Worm (Caenorhabditis elegans) whole organism, young adult: ENCODE measurements around the gene let-721.

ENCODE experiments used
- B0019.2 ChIP-seq: fragments of 200-800 bp; sonication (Bioruptor generic); conservative IDR thresholded peaks from 2 replicates; pipeline ENCODE4 v1.3.6; 2022; ENCODE audit warnings: missing genetic modification reagents, missing genetic modification characterization, missing compliant biosample characterization
- B0035.1 ChIP-seq: sonication (generic microtip); optimal IDR thresholded peaks from 2 replicates; lab custom pipeline; 2016; ENCODE audit warnings: missing genetic modification characterization, mild to moderate bottlenecking, missing compliant biosample characterization, missing genotype, missing genetic modification reagents
- B0261.1 ChIP-seq: sonication (generic microtip); optimal IDR thresholded peaks from 2 replicates; lab custom pipeline; 2016; ENCODE audit warnings: mild to moderate bottlenecking, missing genetic modification characterization, moderate library complexity, missing compliant biosample characterization
- B0336.3 ChIP-seq: fragments of 200-800 bp; sonication (Bioruptor generic); IDR thresholded peaks from 2 replicates; pipeline ENCODE4 v1.3.6; 2022; ENCODE audit warnings: missing genetic modification characterization, missing compliant biosample characterization
- C17E4.6 ChIP-seq: fragments of 200-800 bp; sonication (Bioruptor generic); IDR thresholded peaks from 2 replicates; pipeline ENCODE4 v1.3.6; 2022; ENCODE audit warnings: missing genetic modification reagents, missing genetic modification characterization, missing compliant biosample characterization
- F52B5.7 ChIP-seq: sonication (generic microtip); optimal IDR thresholded peaks from 2 replicates; lab custom pipeline; 2016; ENCODE audit warnings: mild to moderate bottlenecking, missing genetic modification characterization, missing compliant biosample characterization
- F55B11.4 ChIP-seq: sonication (generic microtip); optimal IDR thresholded peaks from 2 replicates; lab custom pipeline; 2016; ENCODE audit warnings: missing compliant biosample characterization, missing genetic modification characterization, borderline replicate concordance; ENCODE audit not compliant: insufficient read depth
- K12H6.12 ChIP-seq: fragments of 200-800 bp; sonication (Bioruptor generic); optimal IDR thresholded peaks from 2 replicates; lab custom pipeline; 2018; ENCODE audit warnings: mild to moderate bottlenecking, missing genetic modification characterization, missing compliant biosample characterization
- T07F8.4 ChIP-seq: sonication (generic microtip); optimal IDR thresholded peaks from 2 replicates; lab custom pipeline; 2016; ENCODE audit warnings: mild to moderate bottlenecking, missing genetic modification characterization, moderate library complexity, missing compliant biosample characterization
- Y95B8A.8 ChIP-seq: fragments of 200-800 bp; sonication (Bioruptor generic); IDR thresholded peaks from 2 replicates; pipeline ENCODE4 v1.3.6; 2022; ENCODE audit warnings: missing genetic modification reagents, missing genetic modification characterization, missing compliant biosample characterization
- akir-1 ChIP-seq: fragments of 200-800 bp; sonication (Bioruptor generic); optimal IDR thresholded peaks from 2 replicates; lab custom pipeline; 2018; ENCODE audit warnings: mild to moderate bottlenecking, missing genetic modification characterization, moderate library complexity, missing compliant biosample characterization
- aptf-3 ChIP-seq: fragments of 200-800 bp; sonication (Bioruptor generic); IDR thresholded peaks from 2 replicates; pipeline ENCODE4 v1.3.6; 2022; ENCODE audit warnings: missing genetic modification characterization, missing compliant biosample characterization
- attf-3 ChIP-seq: fragments of 200-800 bp; sonication (Bioruptor generic); conservative IDR thresholded peaks from 2 replicates; pipeline ENCODE4 v1.3.6; 2022; ENCODE audit warnings: missing genetic modification reagents, missing genetic modification characterization, missing compliant biosample characterization
- attf-5 ChIP-seq: fragments of 200-800 bp; sonication (Bioruptor generic); optimal IDR thresholded peaks from 2 replicates; lab custom pipeline; 2018; ENCODE audit warnings: mild to moderate bottlenecking, missing genetic modification characterization, missing compliant biosample characterization
- cebp-2 ChIP-seq: fragments of 200-800 bp; sonication (Bioruptor generic); IDR thresholded peaks from 2 replicates; pipeline ENCODE4 v1.3.6; 2022; ENCODE audit warnings: missing genetic modification characterization, missing compliant biosample characterization
- ceh-27 ChIP-seq: fragments of 200-800 bp; sonication (Bioruptor generic); optimal IDR thresholded peaks from 2 replicates; lab custom pipeline; 2018; ENCODE audit warnings: mild to moderate bottlenecking, missing genetic modification characterization, moderate library complexity, missing compliant biosample characterization
- ceh-79 ChIP-seq: sonication (generic microtip); optimal IDR thresholded peaks from 2 replicates; lab custom pipeline; 2017; ENCODE audit warnings: mild to moderate bottlenecking, missing genetic modification characterization, missing compliant biosample characterization
- chd-7 ChIP-seq: sonication (generic microtip); optimal IDR thresholded peaks from 2 replicates; lab custom pipeline; 2016; ENCODE audit warnings: mild to moderate bottlenecking, missing genetic modification characterization, moderate library complexity, missing compliant biosample characterization
- die-1 ChIP-seq: sonication (generic microtip); optimal IDR thresholded peaks from 2 replicates; lab custom pipeline; 2016; ENCODE audit warnings: missing genotype, mild to moderate bottlenecking, missing genetic modification characterization, missing compliant biosample characterization
- dox-1 ChIP-seq: fragments of 200-800 bp; sonication (Bioruptor generic); IDR thresholded peaks from 2 replicates; pipeline ENCODE4 v1.3.6; 2022; ENCODE audit warnings: missing genetic modification reagents, missing genetic modification characterization, missing compliant biosample characterization
- dpl-1 ChIP-seq: fragments of 150-350 bp; optimal IDR thresholded peaks from 2 replicates; lab custom pipeline; 2014; ENCODE audit warnings: missing biosample characterization, missing genetic modification reagents, missing genetic modification characterization
- efl-1 ChIP-seq: fragments of 150-350 bp; optimal IDR thresholded peaks from 2 replicates; lab custom pipeline; 2014; ENCODE audit warnings: missing biosample characterization, missing genetic modification reagents, missing genetic modification characterization
- egl-18 ChIP-seq: fragments of 200-800 bp; sonication (Bioruptor generic); IDR thresholded peaks from 2 replicates; pipeline ENCODE4 v1.3.6; 2022; ENCODE audit warnings: missing genetic modification reagents, missing genetic modification characterization, missing compliant biosample characterization
- egl-44 ChIP-seq: fragments of 200-800 bp; sonication (Bioruptor generic); IDR thresholded peaks from 2 replicates; pipeline ENCODE4 v1.3.6; 2022; ENCODE audit warnings: missing genetic modification reagents, missing genetic modification characterization, missing compliant biosample characterization
- ets-4 ChIP-seq: fragments of 200-800 bp; sonication (Bioruptor generic); optimal IDR thresholded peaks from 2 replicates; lab custom pipeline; 2018; ENCODE audit warnings: mild to moderate bottlenecking, missing genetic modification characterization, missing compliant biosample characterization
- hlh-26 ChIP-seq: fragments of 200-800 bp; sonication (Bioruptor generic); conservative IDR thresholded peaks from 2 replicates; pipeline ENCODE4 v1.3.6; 2022; ENCODE audit warnings: missing genetic modification reagents, missing genetic modification characterization, missing compliant biosample characterization
- lag-1 ChIP-seq: fragments of 200-800 bp; sonication (Bioruptor generic); IDR thresholded peaks from 2 replicates; pipeline ENCODE4 v1.3.6; 2022; ENCODE audit warnings: missing genetic modification reagents, missing genetic modification characterization, missing compliant biosample characterization
- let-526 ChIP-seq: fragments of 200-800 bp; sonication (Bioruptor generic); IDR thresholded peaks from 2 replicates; pipeline ENCODE4 v1.3.6; 2022; ENCODE audit warnings: missing genetic modification reagents, missing genetic modification characterization, missing compliant biosample characterization
- let-607 ChIP-seq, 2 experiments: fragments of 200-800 bp in 1 of 2; sonication (Bioruptor generic) in 1 of 2; sonication (generic microtip) in 1 of 2; optimal IDR thresholded peaks; 2 replicates each; lab custom pipeline; 2016 to 2018; ENCODE audit warnings: mild to moderate bottlenecking in 2 of 2, missing compliant biosample characterization in 2 of 2, missing genetic modification characterization in 2 of 2, moderate library complexity in 2 of 2, missing genotype in 1 of 2
- lin-35 ChIP-seq, 3 experiments: fragments of 150-350 bp in 2 of 3; sonication (generic microtip) in 1 of 3; optimal IDR thresholded peaks; 2 replicates each; lab custom pipeline; 2014 to 2018; ENCODE audit warnings: missing biosample characterization in 3 of 3, missing genetic modification characterization in 3 of 3, missing genetic modification reagents in 3 of 3
- lin-54 ChIP-seq: fragments of 200-800 bp; sonication (Bioruptor generic); optimal IDR thresholded peaks from 2 replicates; lab custom pipeline; 2018; ENCODE audit warnings: mild to moderate bottlenecking, missing genetic modification characterization, missing compliant biosample characterization
- lsl-1 ChIP-seq: fragments of 200-800 bp; sonication (Bioruptor generic); optimal IDR thresholded peaks from 2 replicates; lab custom pipeline; 2018; ENCODE audit warnings: mild to moderate bottlenecking, missing genetic modification characterization, moderate library complexity, missing compliant biosample characterization
- lsy-27 ChIP-seq: sonication (generic microtip); optimal IDR thresholded peaks from 2 replicates; lab custom pipeline; 2017; ENCODE audit warnings: missing genetic modification characterization, mild to moderate bottlenecking, missing compliant biosample characterization, antibody characterized with exemption, missing genotype, borderline replicate concordance; ENCODE audit not compliant: insufficient read depth
- mcd-1 ChIP-seq: fragments of 200-800 bp; sonication (Bioruptor generic); IDR thresholded peaks from 2 replicates; pipeline ENCODE4 v1.3.6; 2022; ENCODE audit warnings: missing genetic modification reagents, missing genetic modification characterization, missing compliant biosample characterization
- mxl-1 ChIP-seq: sonication (generic microtip); optimal IDR thresholded peaks from 2 replicates; lab custom pipeline; 2016; ENCODE audit warnings: missing genetic modification characterization, missing compliant biosample characterization
- nfya-2 ChIP-seq: fragments of 200-800 bp; sonication (Bioruptor generic); IDR thresholded peaks from 2 replicates; pipeline ENCODE4 v1.3.6; 2022; ENCODE audit warnings: missing genetic modification reagents, missing genetic modification characterization, missing compliant biosample characterization
- nfyb-1 ChIP-seq: fragments of 200-800 bp; sonication (Bioruptor generic); IDR thresholded peaks from 2 replicates; pipeline ENCODE4 v1.3.6; 2022; ENCODE audit warnings: missing genetic modification reagents, missing genetic modification characterization, missing compliant biosample characterization
- nhr-80 ChIP-seq: sonication (generic microtip); optimal IDR thresholded peaks from 2 replicates; lab custom pipeline; 2016; ENCODE audit warnings: missing genetic modification characterization, missing compliant biosample characterization
- rec-8 ChIP-seq, 2 experiments: sonication (generic microtip); optimal IDR thresholded peaks; 2 replicates each; lab custom pipeline; 2016; ENCODE audit warnings: mild to moderate bottlenecking in 2 of 2, missing genetic modification characterization in 2 of 2, missing genetic modification reagents in 2 of 2, missing genotype in 2 of 2, missing biosample characterization in 1 of 2, missing compliant biosample characterization in 1 of 2, moderate library complexity in 1 of 2
- snpc-3.4 ChIP-seq: sonication (generic microtip); optimal IDR thresholded peaks from 2 replicates; lab custom pipeline; 2017; ENCODE audit warnings: missing genetic modification characterization, mild to moderate bottlenecking, missing compliant biosample characterization, antibody characterized with exemption, moderate library complexity, missing genotype, missing genetic modification reagents
- snpc-4 ChIP-seq, 5 experiments: fragments of 150-350 bp in 1 of 5; sonication (generic microtip) in 4 of 5; optimal IDR thresholded peaks; 2 replicates each; lab custom pipeline; 2014 to 2018; ENCODE audit warnings: missing genetic modification characterization in 5 of 5, missing biosample characterization in 3 of 5, antibody characterized with exemption in 2 of 5, mild to moderate bottlenecking in 2 of 5, missing compliant biosample characterization in 2 of 5, missing genotype in 2 of 5, moderate library complexity in 2 of 5, missing genetic modification reagents in 1 of 5
- sptf-2 ChIP-seq: fragments of 200-800 bp; sonication (Bioruptor generic); optimal IDR thresholded peaks from 2 replicates; lab custom pipeline; 2018; ENCODE audit warnings: mild to moderate bottlenecking, missing genetic modification characterization, missing compliant biosample characterization
- tbp1 ChIP-seq: fragments of 200-800 bp; sonication (Bioruptor generic); optimal IDR thresholded peaks from 2 replicates; lab custom pipeline; 2018; ENCODE audit warnings: mild to moderate bottlenecking, missing genetic modification characterization, missing compliant biosample characterization
- ztf-28 ChIP-seq: fragments of 200-800 bp; sonication (Bioruptor generic); IDR thresholded peaks from 2 replicates; pipeline ENCODE4 v1.3.6; 2022; ENCODE audit warnings: missing genetic modification reagents, missing genetic modification characterization, missing compliant biosample characterization

The let-721 gene

ce11 chrIII:6447521-6447920 is 814 bp upstream of the let-721 start (continued):
- TF ChIP-seq Y95B8A.8 (GFP tag; lab: Robert Waterston, UW) (no peak), attf-3 (GFP tag; lab: Robert Waterston, UW) (no peak), B0019.2 (no peak), lin-54 (GFP tag; lab: Kevin White, UChicago) (peak; percentile 13), die-1 (tag; lab: Kevin White, UChicago) (no peak), mcd-1 (peak; percentile 42), ets-4 (GFP tag; lab: Kevin White, UChicago) (no peak), F52B5.7 (tag; lab: Kevin White, UChicago) (no peak), B0035.1 (tag; lab: Kevin White, UChicago) (no peak), cebp-2 (no peak), ztf-28 (GFP tag; lab: Robert Waterston, UW) (no peak), egl-18 (GFP tag; lab: Robert Waterston, UW) (no peak), F55B11.4 (tag; lab: Kevin White, UChicago) (no peak), nfyb-1 (GFP tag; lab: Robert Waterston, UW) (no peak), let-526 (GFP tag; lab: Robert Waterston, UW) (0 out of 2 replicates have a peak, but pooled peaks have one; percentile 44), mxl-1 (tag; lab: Kevin White, UChicago) (peak; percentile 7), snpc-4 (GFP tag; optimal IDR thresholded peaks at IDR 0.05; lab: Kevin White, UChicago) (no peak), snpc-4 (tag; optimal IDR thresholded peaks at IDR 0.05; lab: Kevin White, UChicago) (no peak), let-607 (tag; optimal IDR thresholded peaks at IDR 0.05; lab: Kevin White, UChicago) (peak in 1 of 2 experiments; percentile 33)

- TF ChIP-seq rec-8 (tag; optimal IDR thresholded peaks at IDR 0.05; lab: Kevin White, UChicago) = no peak
- TF ChIP-seq nhr-80 (tag; lab: Kevin White, UChicago) = peak; percentile 51
- TF ChIP-seq lag-1 (GFP tag; lab: Robert Waterston, UW) = no peak
- TF ChIP-seq hlh-26 = no peak
- no peak for TF ChIP-seq B0035.1 (tag; lab: Kevin White, UChicago)
- no peak for TF ChIP-seq lsy-27 (tag; lab: Kevin White, UChicago)
- peak; percentile 24; the same call in 1 of the 2 replicates for TF ChIP-seq B0336.3
- TF ChIP-seq dpl-1 (GFP tag; lab: Kevin White, UChicago) = no peak
- TF ChIP-seq attf-5 (GFP tag; lab: Kevin White, UChicago) = peak; percentile 68
- TF ChIP-seq akir-1 = no peak
- TF ChIP-seq aptf-3 (GFP tag; lab: Robert Waterston, UW) = no peak
- TF ChIP-seq tbp1 (GFP tag; lab: Kevin White, UChicago) = peak; percentile 25
- no peak for TF ChIP-seq snpc-3.4 (tag; lab: Kevin White, UChicago)
- TF ChIP-seq B0261.1 (tag; lab: Kevin White, UChicago) = no peak
- no peak for TF ChIP-seq F52B5.7 (tag; lab: Kevin White, UChicago)
- TF ChIP-seq ceh-27 (GFP tag; lab: Kevin White, UChicago) = no peak
- TF ChIP-seq nfya-2 (GFP tag; lab: Robert Waterston, UW) = no peak
- TF ChIP-seq efl-1 (GFP tag; lab: Kevin White, UChicago) = no peak
- no peak for TF ChIP-seq T07F8.4 (tag; lab: Kevin White, UChicago)
- no peak for TF ChIP-seq die-1 (tag; lab: Kevin White, UChicago)
- peak; percentile 17 for TF ChIP-seq K12H6.12 (tag; lab: Kevin White, UChicago)
- TF ChIP-seq lin-35 (GFP tag; optimal IDR thresholded peaks at IDR 0.05; lab: Kevin White, UChicago) = peak in 1 of 3 experiments; percentile 38
- TF ChIP-seq dox-1 (GFP tag; lab: Robert Waterston, UW) = 0 out of 2 replicates have a peak, but pooled peaks have one; percentile 32
- TF ChIP-seq sptf-2 (GFP tag; lab: Kevin White, UChicago) = no peak
- TF ChIP-seq C17E4.6 = 0 out of 2 replicates have a peak, but pooled peaks have one; percentile 19
- no peak for TF ChIP-seq ceh-79 (tag; lab: Kevin White, UChicago)
- no peak for TF ChIP-seq lsl-1 (GFP tag; lab: Kevin White, UChicago)
- no peak for TF ChIP-seq egl-44 (GFP tag; lab: Robert Waterston, UW)
- TF ChIP-seq let-526 (GFP tag; lab: Robert Waterston, UW) = no peak
- TF ChIP-seq mcd-1 = no peak
- no peak for TF ChIP-seq snpc-4 (GFP tag; optimal IDR thresholded peaks at IDR 0.05; lab: Kevin White, UChicago)
- peak in 3 of 4 experiments; percentile 1 to 32 (median 20) for TF ChIP-seq snpc-4 (tag; optimal IDR thresholded peaks at IDR 0.05; lab: Kevin White, UChicago)
- TF ChIP-seq chd-7 (tag; lab: Kevin White, UChicago) = no peak
Measured at ce11 chrIII:6444335-6444734, 2.4 kb downstream of the let-721 start, which contains the start of gene C05D11.13. TSS of gene C05D11.13 (minus strand) at chrIII:6444586.
